Worm (Caenorhabditis elegans) whole organism, young adult: ENCODE measurements around the gene F55G7.4.

Experiments
- ama-1 ChIP-seq, 3 experiments: fragments of 150-350 bp in 1 of 3; sonication (generic microtip) in 2 of 3; optimal IDR thresholded peaks; 2 replicates each; lab custom pipeline; 2014 to 2018; ENCODE audit warnings: missing biosample characterization in 2 of 3, missing genetic modification characterization in 2 of 3, missing genetic modification reagents in 2 of 3
- athp-1 ChIP-seq: sonication (generic microtip); optimal IDR thresholded peaks from 2 replicates; lab custom pipeline; 2017; ENCODE audit warnings: mild to moderate bottlenecking, missing genetic modification characterization, missing compliant biosample characterization
- egl-44 ChIP-seq: fragments of 200-800 bp; sonication (Bioruptor generic); IDR thresholded peaks from 2 replicates; pipeline ENCODE4 v1.3.6; 2022; ENCODE audit warnings: missing genetic modification reagents, missing genetic modification characterization, missing compliant biosample characterization
- fkh-3 ChIP-seq: sonication (generic microtip); optimal IDR thresholded peaks from 2 replicates; lab custom pipeline; 2016; ENCODE audit warnings: mild to moderate bottlenecking, missing genetic modification characterization, missing compliant biosample characterization
- him-1 ChIP-seq: sonication (generic microtip); optimal IDR thresholded peaks from 2 replicates; lab custom pipeline; 2016; ENCODE audit warnings: missing genotype, missing genetic modification reagents, missing genetic modification characterization, missing compliant biosample characterization
- hrde-1 ChIP-seq: sonication (generic microtip); optimal IDR thresholded peaks from 2 replicates; lab custom pipeline; 2016; ENCODE audit warnings: missing genetic modification characterization, mild to moderate bottlenecking, missing compliant biosample characterization, moderate library complexity, missing genotype, missing genetic modification reagents, borderline replicate concordance
- let-607 ChIP-seq, 2 experiments: fragments of 200-800 bp in 1 of 2; sonication (Bioruptor generic) in 1 of 2; sonication (generic microtip) in 1 of 2; optimal IDR thresholded peaks; 2 replicates each; lab custom pipeline; 2016 to 2018; ENCODE audit warnings: mild to moderate bottlenecking in 2 of 2, missing compliant biosample characterization in 2 of 2, missing genetic modification characterization in 2 of 2, moderate library complexity in 2 of 2, missing genotype in 1 of 2
- nfya-1 ChIP-seq: sonication (generic microtip); optimal IDR thresholded peaks from 2 replicates; lab custom pipeline; 2017; ENCODE audit warnings: antibody characterized with exemption, missing compliant biosample characterization, missing genetic modification characterization, borderline replicate concordance; ENCODE audit not compliant: insufficient read depth
- tbp1 ChIP-seq: fragments of 200-800 bp; sonication (Bioruptor generic); optimal IDR thresholded peaks from 2 replicates; lab custom pipeline; 2018; ENCODE audit warnings: mild to moderate bottlenecking, missing genetic modification characterization, missing compliant biosample characterization

ce11 chrX:11967034-11967433 is 39.3 kb downstream of the F55G7.4 start:
- TF ChIP-seq him-1 (tag; lab: Kevin White, UChicago) (no peak), fkh-3 (tag; lab: Kevin White, UChicago) (no peak), ama-1 (optimal IDR thresholded peaks at IDR 0.05; lab: Kevin White, UChicago) (no peak), ama-1 (GFP tag; optimal IDR thresholded peaks at IDR 0.05; lab: Kevin White, UChicago) (no peak), nfya-1 (tag; lab: Kevin White, UChicago) (no peak), egl-44 (no peak), hrde-1 (tag; lab: Kevin White, UChicago) (no peak), athp-1 (tag; lab: Kevin White, UChicago) (no peak), let-607 (tag; optimal IDR thresholded peaks at IDR 0.05; lab: Kevin White, UChicago) (no peak), tbp1 (GFP tag; lab: Kevin White, UChicago) (no peak)
